Worm (Caenorhabditis elegans): ENCODE measurements around the gene Y55F3BR.6.
A peak's percentile ranks its signal among the peaks of the same experiment; 100 is the strongest.

Gene Y55F3BR.6

DNA sequence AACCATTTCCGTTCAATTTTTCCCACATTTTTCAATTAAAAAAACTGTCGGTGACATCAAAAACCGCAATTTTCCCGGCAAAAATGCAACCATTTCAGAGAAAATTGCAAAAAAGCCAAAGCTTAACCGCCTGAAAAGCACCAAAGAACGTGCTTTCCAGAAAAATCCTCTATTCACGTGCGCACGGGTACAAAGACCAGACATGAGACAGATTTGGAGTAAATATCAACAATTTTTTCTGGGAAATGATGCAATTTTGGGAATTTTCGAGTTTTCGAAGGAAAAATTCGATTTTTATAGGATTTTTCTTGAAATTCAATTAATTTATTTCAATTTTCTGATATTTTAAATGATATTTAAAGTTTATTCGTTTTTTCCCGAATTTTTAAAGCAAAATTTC, 12.8 kb downstream of the Y55F3BR.6 start:
- no peak for TF ChIP-seq F13H6.1 (tag; optimal IDR thresholded peaks at IDR 0.05)
- no peak for TF ChIP-seq ceh-6 (GFP tag; optimal IDR thresholded peaks at IDR 0.05)
- TF ChIP-seq K02D7.2 (tag; optimal IDR thresholded peaks at IDR 0.05) = no peak
- no peak for TF ChIP-seq eyg-1 (tag; optimal IDR thresholded peaks at IDR 0.05)
- TF ChIP-seq Y22D7AL.16 (tag; optimal IDR thresholded peaks at IDR 0.05) = no peak
- no peak for TF ChIP-seq dve-1 (tag; optimal IDR thresholded peaks at IDR 0.05)
- TF ChIP-seq hlh-8 (tag; optimal IDR thresholded peaks at IDR 0.05) = no peak
- no peak for TF ChIP-seq C08G9.2 (tag; optimal IDR thresholded peaks at IDR 0.05)
- TF ChIP-seq ama-1 (optimal IDR thresholded peaks at IDR 0.05) = no peak
- no peak for TF ChIP-seq fkh-6 (tag; optimal IDR thresholded peaks at IDR 0.05)
- no peak for TF ChIP-seq unc-42 (tag; optimal IDR thresholded peaks at IDR 0.05)
- no peak for TF ChIP-seq ceh-30 (tag; optimal IDR thresholded peaks at IDR 0.05)

ce11 chrIV:828427-828826, 13.5 kb downstream of the Y55F3BR.6 start:
- TF ChIP-seq pax-1 (tag; optimal IDR thresholded peaks at IDR 0.05) = peak; percentile 30
- TF ChIP-seq unc-55 (GFP tag; optimal IDR thresholded peaks at IDR 0.05) = peak; percentile 75
- no peak for TF ChIP-seq C08G9.2 (tag; optimal IDR thresholded peaks at IDR 0.05)
- TF ChIP-seq nfya-1 (tag; optimal IDR thresholded peaks at IDR 0.05) = peak; percentile 74
- no peak for TF ChIP-seq unc-86 (tag; optimal IDR thresholded peaks at IDR 0.05)
- peak; percentile 43 for TF ChIP-seq hlh-30 (tag; optimal IDR thresholded peaks at IDR 0.05; ENCODE audit: insufficient read depth)
- TF ChIP-seq ceh-31 (tag; optimal IDR thresholded peaks at IDR 0.05) = peak; percentile 32
- TF ChIP-seq tbx-2 (tag; optimal IDR thresholded peaks at IDR 0.05) = peak; percentile 45
- no peak for TF ChIP-seq zip-5 (tag; optimal IDR thresholded peaks at IDR 0.05)
- TF ChIP-seq pros-1 (tag; optimal IDR thresholded peaks at IDR 0.05) = peak; percentile 54
- no peak for TF ChIP-seq ets-4 (tag; optimal IDR thresholded peaks at IDR 0.05)
- TF ChIP-seq dve-1 (tag; optimal IDR thresholded peaks at IDR 0.05) = peak; percentile 24
- TF ChIP-seq unc-42 (tag; optimal IDR thresholded peaks at IDR 0.05) = peak; percentile 11

ce11 chrIV:826145-826544, 15.8 kb downstream of the Y55F3BR.6 start:
- no peak for TF ChIP-seq odd-2 (tag; optimal IDR thresholded peaks at IDR 0.05)

ce11 chrIV:824854-825253, 17.1 kb downstream of the Y55F3BR.6 start, which contains the start of gene zipt-15:
TSS of gene zipt-15 (minus strand) at chrIV:824954.
- TF ChIP-seq npax-4 (tag; optimal IDR thresholded peaks at IDR 0.05) = no peak
- no peak for TF ChIP-seq ceh-6 (GFP tag; optimal IDR thresholded peaks at IDR 0.05)
- TF ChIP-seq ceh-48 (tag; optimal IDR thresholded peaks at IDR 0.05) = no peak
- TF ChIP-seq pha-4 (tag; optimal IDR thresholded peaks at IDR 0.05) = no peak
- no peak for TF ChIP-seq unc-42 (tag; optimal IDR thresholded peaks at IDR 0.05)
- TF ChIP-seq pqm-1 (tag; optimal IDR thresholded peaks at IDR 0.05) = no peak
- TF ChIP-seq nfya-1 (tag; optimal IDR thresholded peaks at IDR 0.05) = no peak
- TF ChIP-seq syd-9 (tag; optimal IDR thresholded peaks at IDR 0.05) = no peak
- TF ChIP-seq eyg-1 (tag; optimal IDR thresholded peaks at IDR 0.05) = no peak
- no peak for TF ChIP-seq tbx-7 (tag; optimal IDR thresholded peaks at IDR 0.05)
- TF ChIP-seq Y22D7AL.16 (tag; optimal IDR thresholded peaks at IDR 0.05) = no peak
- TF ChIP-seq pat-9 (tag; optimal IDR thresholded peaks at IDR 0.05) = no peak
- TF ChIP-seq dmd-4 (tag; optimal IDR thresholded peaks at IDR 0.05; ENCODE audit: borderline replicate concordance) = no peak

ce11 chrIV:817879-818278, 24.0 kb downstream of the Y55F3BR.6 start:
- no peak for TF ChIP-seq mec-3 (tag; optimal IDR thresholded peaks at IDR 0.05; ENCODE audit: borderline replicate concordance)
- TF ChIP-seq rnt-1 (tag; optimal IDR thresholded peaks at IDR 0.05) = no peak
- TF ChIP-seq T23F11.4 (GFP tag; optimal IDR thresholded peaks at IDR 0.05) = no peak
- TF ChIP-seq ama-1 (optimal IDR thresholded peaks at IDR 0.05) = no peak
- TF ChIP-seq syd-9 (tag; optimal IDR thresholded peaks at IDR 0.05) = no peak
- no peak for TF ChIP-seq hlh-8 (tag; optimal IDR thresholded peaks at IDR 0.05)
- TF ChIP-seq ceh-31 (tag; optimal IDR thresholded peaks at IDR 0.05) = no peak
- no peak for TF ChIP-seq sdc-2 (tag; optimal IDR thresholded peaks at IDR 0.05)
- TF ChIP-seq dve-1 (tag; optimal IDR thresholded peaks at IDR 0.05) = no peak
- TF ChIP-seq lim-6 (tag; optimal IDR thresholded peaks at IDR 0.05) = no peak
- no peak for TF ChIP-seq ttx-3 (tag; optimal IDR thresholded peaks at IDR 0.05)
- TF ChIP-seq hlh-13 (GFP tag; optimal IDR thresholded peaks at IDR 0.05) = no peak
